Worm (Caenorhabditis elegans) whole organism, midembryonic: ENCODE data around the gene tni-3.

Experiments used
- T22C8.4 ChIP-seq: fragments of 200-800 bp; sonication (Bioruptor generic); IDR thresholded peaks from 2 replicates; pipeline ENCODE4 v1.3.6; 2022; ENCODE audit warnings: missing genetic modification characterization, missing compliant biosample characterization
- cog-1 ChIP-seq: sonication (generic microtip); optimal IDR thresholded peaks from 2 replicates; lab custom pipeline; 2016; ENCODE audit warnings: missing genetic modification characterization, missing compliant biosample characterization
- flt-1 ChIP-seq: fragments of 200-800 bp; sonication (Bioruptor generic); IDR thresholded peaks from 2 replicates; pipeline ENCODE4 v1.3.6; 2022; ENCODE audit warnings: missing genetic modification characterization, missing compliant biosample characterization
- klf-2 ChIP-seq: fragments of 200-800 bp; sonication (Bioruptor generic); conservative IDR thresholded peaks from 2 replicates; pipeline ENCODE4 v1.3.6; 2022; ENCODE audit warnings: missing genetic modification reagents, missing genetic modification characterization, missing compliant biosample characterization
- med-1 ChIP-seq: sonication (generic microtip); optimal IDR thresholded peaks from 2 replicates; lab custom pipeline; 2017; ENCODE audit warnings: missing genetic modification characterization, mild to moderate bottlenecking, missing compliant biosample characterization, antibody characterized with exemption, missing genetic modification reagents; ENCODE audit not compliant: insufficient read depth
- ref-1 ChIP-seq: fragments of 200-800 bp; sonication (Bioruptor generic); conservative IDR thresholded peaks from 2 replicates; pipeline ENCODE4 v1.3.6; 2022; ENCODE audit warnings: missing genetic modification reagents, missing genetic modification characterization, missing compliant biosample characterization
- tab-1 ChIP-seq: fragments of 200-800 bp; sonication (Bioruptor generic); IDR thresholded peaks from 2 replicates; pipeline ENCODE4 v1.3.6; 2022; ENCODE audit warnings: missing genetic modification characterization, missing compliant biosample characterization
- ztf-23 ChIP-seq: fragments of 200-800 bp; sonication (Bioruptor generic); IDR thresholded peaks from 2 replicates; pipeline ENCODE4 v1.3.6; 2022; ENCODE audit warnings: missing genetic modification reagents, missing genetic modification characterization, missing compliant biosample characterization
- ztf-29 ChIP-seq: fragments of 200-800 bp; sonication (Bioruptor generic); IDR thresholded peaks from 2 replicates; pipeline ENCODE4 v1.3.6; 2022; ENCODE audit warnings: missing genetic modification reagents, missing genetic modification characterization, missing compliant biosample characterization

Gene tni-3

ce11 chrV:16838435-16838834 lies 3.5 kb upstream of the tni-3 start:
- TF ChIP-seq tab-1 (GFP tag; lab: Robert Waterston, UW), result no peak
- no peak for TF ChIP-seq flt-1 (GFP tag; lab: Robert Waterston, UW)
- TF ChIP-seq ref-1, result no peak
- TF ChIP-seq med-1 (GFP tag; lab: Kevin White, UChicago), result no peak
- no peak for TF ChIP-seq cog-1 (tag; lab: Kevin White, UChicago)
- TF ChIP-seq klf-2 (GFP tag; lab: Robert Waterston, UW), result no peak
- no peak for TF ChIP-seq ztf-29 (GFP tag; lab: Robert Waterston, UW)
- no peak for TF ChIP-seq T22C8.4 (GFP tag; lab: Robert Waterston, UW)
- TF ChIP-seq ztf-23, result no peak

ce11 chrV:16836100-16836499 lies 1.2 kb upstream of the tni-3 start:
- TF ChIP-seq cog-1 (tag; lab: Kevin White, UChicago) (no peak), med-1 (GFP tag; lab: Kevin White, UChicago) (no peak), tab-1 (GFP tag; lab: Robert Waterston, UW) (no peak), T22C8.4 (GFP tag; lab: Robert Waterston, UW) (no peak), ztf-29 (GFP tag; lab: Robert Waterston, UW) (no peak), ref-1 (no peak), ztf-23 (no peak), flt-1 (GFP tag; lab: Robert Waterston, UW) (no peak), klf-2 (GFP tag; lab: Robert Waterston, UW) (no peak)

- TF ChIP-seq ztf-23, result no peak
- TF ChIP-seq ztf-29 (GFP tag; lab: Robert Waterston, UW), result no peak
- no peak for TF ChIP-seq med-1 (GFP tag; lab: Kevin White, UChicago)
- TF ChIP-seq tab-1 (GFP tag; lab: Robert Waterston, UW), result no peak
- TF ChIP-seq ref-1, result no peak
- no peak for TF ChIP-seq T22C8.4 (GFP tag; lab: Robert Waterston, UW)
- TF ChIP-seq cog-1 (tag; lab: Kevin White, UChicago), result no peak
- no peak for TF ChIP-seq klf-2 (GFP tag; lab: Robert Waterston, UW)
- no peak for TF ChIP-seq flt-1 (GFP tag; lab: Robert Waterston, UW)
These were observed 1.3 kb downstream of the tni-3 start for ce11 chrV:16833672-16834071.

- TF ChIP-seq flt-1 (GFP tag; lab: Robert Waterston, UW), result no peak
- TF ChIP-seq med-1 (GFP tag; lab: Kevin White, UChicago), result no peak
- no peak for TF ChIP-seq ztf-23
- no peak for TF ChIP-seq T22C8.4 (GFP tag; lab: Robert Waterston, UW)
- TF ChIP-seq cog-1 (tag; lab: Kevin White, UChicago), result no peak
- no peak for TF ChIP-seq tab-1 (GFP tag; lab: Robert Waterston, UW)
- TF ChIP-seq klf-2 (GFP tag; lab: Robert Waterston, UW), result no peak
- no peak for TF ChIP-seq ztf-29 (GFP tag; lab: Robert Waterston, UW)
- TF ChIP-seq ref-1, result no peak
These were observed 2.1 kb downstream of the tni-3 start, which contains the start of gene phy-3 for ce11 chrV:16832865-16833264. phy-3 (plus strand) TSS chrV:16833165.

- TF ChIP-seq tab-1 (GFP tag; lab: Robert Waterston, UW), result no peak
- TF ChIP-seq ztf-23, result no peak
- TF ChIP-seq cog-1 (tag; lab: Kevin White, UChicago), result no peak
- no peak for TF ChIP-seq T22C8.4 (GFP tag; lab: Robert Waterston, UW)
- no peak for TF ChIP-seq klf-2 (GFP tag; lab: Robert Waterston, UW)
- no peak for TF ChIP-seq med-1 (GFP tag; lab: Kevin White, UChicago)
- TF ChIP-seq ztf-29 (GFP tag; lab: Robert Waterston, UW), result no peak
- TF ChIP-seq flt-1 (GFP tag; lab: Robert Waterston, UW), result no peak
- TF ChIP-seq ref-1, result no peak
These were observed 3.0 kb downstream of the tni-3 start, which contains the start of gene srh-215 for ce11 chrV:16831921-16832320. srh-215 (minus strand) TSS chrV:16832021.

ce11 chrV:16831310-16831709 lies 3.6 kb downstream of the tni-3 start:
- TF ChIP-seq ztf-29 (GFP tag; lab: Robert Waterston, UW) (no peak), cog-1 (tag; lab: Kevin White, UChicago) (no peak), ztf-23 (no peak), med-1 (GFP tag; lab: Kevin White, UChicago) (no peak), T22C8.4 (GFP tag; lab: Robert Waterston, UW) (no peak), flt-1 (GFP tag; lab: Robert Waterston, UW) (no peak)

- TF ChIP-seq flt-1 (GFP tag; lab: Robert Waterston, UW) (no peak), tab-1 (GFP tag; lab: Robert Waterston, UW) (no peak), med-1 (GFP tag; lab: Kevin White, UChicago) (no peak), ref-1 (no peak), ztf-29 (GFP tag; lab: Robert Waterston, UW) (no peak), cog-1 (tag; lab: Kevin White, UChicago) (no peak), ztf-23 (no peak), T22C8.4 (GFP tag; lab: Robert Waterston, UW) (no peak), klf-2 (GFP tag; lab: Robert Waterston, UW) (no peak)
These were observed 5.5 kb downstream of the tni-3 start, which contains the start of gene srh-214 for ce11 chrV:16829396-16829795. srh-214 (minus strand) TSS chrV:16829755.

- TF ChIP-seq tab-1 (GFP tag; lab: Robert Waterston, UW), result no peak
- no peak for TF ChIP-seq ztf-23
- TF ChIP-seq ref-1, result no peak
- no peak for TF ChIP-seq ztf-29 (GFP tag; lab: Robert Waterston, UW)
- no peak for TF ChIP-seq flt-1 (GFP tag; lab: Robert Waterston, UW)
- no peak for TF ChIP-seq T22C8.4 (GFP tag; lab: Robert Waterston, UW)
- TF ChIP-seq cog-1 (tag; lab: Kevin White, UChicago), result no peak
- TF ChIP-seq klf-2 (GFP tag; lab: Robert Waterston, UW), result no peak
These were observed 7.4 kb downstream of the tni-3 start, which contains the start of gene srh-216 for ce11 chrV:16827485-16827884. srh-216 (minus strand) TSS chrV:16827585.

- TF ChIP-seq klf-2 (GFP tag; lab: Robert Waterston, UW) (no peak), ref-1 (no peak), ztf-29 (GFP tag; lab: Robert Waterston, UW) (no peak), flt-1 (GFP tag; lab: Robert Waterston, UW) (no peak), tab-1 (GFP tag; lab: Robert Waterston, UW) (no peak)
These were observed 13.6 kb downstream of the tni-3 start, which contains the start of gene T20B3.14 for ce11 chrV:16821270-16821737. T20B3.14 (minus strand) TSS chrV:16821320.
